Worm (Caenorhabditis elegans) whole organism, dauer: ENCODE measurements around the gene F58E6.5.

ENCODE experiments used
- unc-62 ChIP-seq: sonication (generic microtip); optimal IDR thresholded peaks from 2 replicates; lab custom pipeline; 2017; ENCODE audit warnings: missing biosample characterization, missing genetic modification reagents, missing genetic modification characterization

Gene F58E6.5

ce11 chrV:9771970-9772369 is 17.6 kb upstream of the F58E6.5 start, which contains the start of gene F46B6.2:
Gene F46B6.2, plus strand, starts transcription at chrV:9772285.
- no peak for TF ChIP-seq unc-62 (GFP tag; lab: Kevin White, UChicago)

- no peak for TF ChIP-seq unc-62 (GFP tag; lab: Kevin White, UChicago)
Measured at ce11 chrV:9771311-9771710, 17.0 kb upstream of the F58E6.5 start.

ce11 chrV:9768828-9769778 is 14.7 kb upstream of the F58E6.5 start, which contains the start of gene unc-42:
Gene unc-42, minus strand, starts transcription at chrV:9769391.
- no peak for TF ChIP-seq unc-62 (GFP tag; lab: Kevin White, UChicago)

DNA sequence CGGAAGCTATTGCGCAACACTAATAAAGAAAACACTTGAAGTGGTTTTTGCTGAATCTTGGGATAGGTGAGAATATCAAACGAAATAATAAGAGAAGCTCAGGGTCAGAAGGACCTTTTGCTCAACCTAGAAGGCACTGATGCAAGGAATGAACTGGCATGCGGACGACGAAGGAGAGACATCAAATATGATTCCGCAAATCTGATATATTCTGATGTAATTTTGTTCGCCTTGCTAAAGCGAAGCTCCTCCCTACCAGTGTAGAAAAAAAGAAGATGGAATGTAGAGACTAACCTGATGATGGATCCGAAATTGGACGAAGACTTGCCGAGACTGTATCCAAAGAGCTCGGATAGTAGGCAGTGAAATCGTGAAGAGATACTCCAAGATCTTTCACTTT is 13.6 kb upstream of the F58E6.5 start:
- no peak for TF ChIP-seq unc-62 (GFP tag; lab: Kevin White, UChicago)

- no peak for TF ChIP-seq unc-62 (GFP tag; lab: Kevin White, UChicago)
Measured at ce11 chrV:9765622-9766021, 11.3 kb upstream of the F58E6.5 start.

DNA sequence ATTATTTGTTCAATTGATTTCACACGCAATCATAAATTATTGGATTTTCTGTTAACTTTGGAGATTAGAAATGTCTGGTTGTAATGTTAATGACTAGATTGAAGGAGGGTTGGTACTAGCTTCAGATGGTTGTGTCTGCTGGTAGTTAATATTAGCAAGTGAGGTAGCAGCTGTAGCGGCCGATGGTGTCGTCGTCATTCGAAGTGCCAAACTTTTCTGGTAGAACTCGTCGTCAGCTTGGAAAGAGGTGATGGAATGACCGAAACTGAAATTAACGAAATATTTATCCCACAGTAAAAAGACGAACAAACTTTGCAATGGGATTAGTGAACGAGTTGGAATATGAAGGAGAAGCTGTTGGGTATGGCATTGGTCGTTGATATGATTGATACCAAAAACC is 10.2 kb upstream of the F58E6.5 start:
- no peak for TF ChIP-seq unc-62 (GFP tag; lab: Kevin White, UChicago)

ce11 chrV:9763759-9764158 is 9.4 kb upstream of the F58E6.5 start:
- TF ChIP-seq unc-62 (GFP tag; lab: Kevin White, UChicago), result no peak

DNA sequence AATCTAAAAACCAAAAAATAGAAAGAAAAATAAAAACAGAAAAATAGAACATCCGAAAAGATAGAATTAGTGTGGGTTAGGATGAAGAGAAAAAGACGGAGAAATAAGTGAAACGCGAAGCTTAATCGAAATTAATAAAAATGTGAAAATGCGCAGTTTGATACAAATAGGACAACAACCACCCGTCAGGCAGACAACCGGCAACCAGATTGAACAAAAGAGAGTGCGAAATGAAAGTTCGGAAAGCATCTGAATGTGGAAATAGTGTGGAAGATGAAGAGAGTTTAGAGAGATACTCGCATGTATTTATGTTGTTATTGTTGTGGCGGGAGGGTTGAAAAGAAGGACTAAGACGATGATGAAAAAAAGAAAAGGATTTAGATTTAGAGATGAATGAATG is 4.1 kb upstream of the F58E6.5 start:
- no peak for TF ChIP-seq unc-62 (GFP tag; lab: Kevin White, UChicago)

ce11 chrV:9757884-9758283 is 3.5 kb upstream of the F58E6.5 start, which contains the start of gene F58E6.11:
Gene F58E6.11, minus strand, starts transcription at chrV:9757984.
- no peak for TF ChIP-seq unc-62 (GFP tag; lab: Kevin White, UChicago)

DNA sequence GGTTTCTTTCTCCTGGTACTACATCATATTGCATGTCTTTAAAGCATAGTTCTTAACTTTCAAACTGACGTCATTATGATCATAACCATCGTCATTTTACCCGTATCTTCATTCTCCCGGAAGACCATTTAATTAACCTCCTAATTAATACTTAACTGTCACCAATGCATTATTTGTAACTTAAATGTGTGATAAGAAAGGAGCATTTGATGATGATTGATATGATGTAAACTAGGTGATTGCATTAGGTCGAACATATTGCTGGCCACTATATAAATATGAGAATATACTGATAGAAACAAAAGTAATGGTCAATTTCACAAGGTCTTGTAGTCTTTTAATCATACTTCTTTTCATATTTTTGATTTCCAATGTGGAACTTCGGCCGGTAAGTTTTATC is 1.9 kb upstream of the F58E6.5 start, which contains the start of gene hrg-3:
hrg-3 (plus strand) TSS at position 227 of the 400 bp plus-strand sequence.
- TF ChIP-seq unc-62 (GFP tag; lab: Kevin White, UChicago), result no peak

DNA sequence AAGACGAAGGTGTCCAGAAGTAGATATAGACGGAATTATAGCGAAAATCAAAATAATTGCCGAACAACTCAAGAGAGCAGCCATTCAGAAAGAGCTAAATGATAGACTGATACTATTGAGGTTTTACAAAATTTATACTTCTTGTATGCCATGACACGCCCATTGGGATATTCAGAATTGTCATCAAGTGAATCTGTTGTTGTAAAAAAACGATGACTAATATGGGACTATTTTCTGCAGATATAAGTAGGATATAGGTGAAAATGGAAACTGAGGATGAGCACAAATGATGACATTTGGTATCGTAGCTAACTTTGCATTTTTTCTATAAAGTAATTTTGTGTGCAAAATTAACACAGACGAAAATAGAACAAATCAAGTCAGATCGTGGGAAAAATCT is 1.4 kb upstream of the F58E6.5 start, which contains the start of gene F58E6.8:
F58E6.8 (minus strand) TSS at position 101 of the 400 bp plus-strand sequence.
- no peak for TF ChIP-seq unc-62 (GFP tag; lab: Kevin White, UChicago)

DNA sequence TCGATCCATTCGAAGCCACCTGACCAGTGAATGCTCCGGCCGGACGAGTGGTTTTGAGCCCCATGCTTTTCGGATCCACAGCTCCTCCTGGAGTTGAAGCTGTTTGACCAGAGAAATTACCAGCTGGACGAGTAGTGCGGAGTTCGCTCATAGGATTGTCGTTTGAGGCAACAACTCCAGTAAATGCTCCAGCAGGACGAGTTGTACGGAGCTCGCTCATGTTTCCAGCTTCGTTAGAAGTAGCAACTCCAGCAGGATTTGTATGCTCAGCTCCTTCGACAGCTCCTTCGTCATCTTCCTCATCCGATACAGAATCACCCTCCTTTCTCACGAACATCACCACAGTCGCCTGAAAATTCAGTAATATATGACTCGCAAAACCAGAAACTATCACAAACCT is 805 bp downstream of the F58E6.5 start:
- no peak for TF ChIP-seq unc-62 (GFP tag; lab: Kevin White, UChicago)

DNA sequence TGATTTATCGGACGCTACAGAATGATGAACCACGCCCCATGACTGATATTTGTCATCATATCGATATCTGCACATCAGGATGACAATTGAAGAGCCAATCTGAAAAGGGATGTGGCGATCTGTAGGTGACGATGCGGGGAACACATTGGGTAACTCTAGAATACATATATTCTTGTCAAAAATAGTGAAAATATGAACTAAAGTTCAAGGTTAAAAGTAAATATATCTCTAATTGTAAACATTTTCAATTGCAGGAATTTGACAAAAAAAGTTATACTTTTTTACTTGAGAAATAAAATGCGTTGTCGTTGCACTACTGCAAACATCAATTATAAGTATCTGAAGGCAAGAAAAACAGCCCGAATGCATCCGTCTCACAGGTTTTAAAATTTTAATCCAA is 1.4 kb downstream of the F58E6.5 start, which contains the start of gene F58E6.6:
F58E6.6 (minus strand) TSS at position 101 of the 400 bp plus-strand sequence.
- no peak for TF ChIP-seq unc-62 (GFP tag; lab: Kevin White, UChicago)

- TF ChIP-seq unc-62 (GFP tag; lab: Kevin White, UChicago), result no peak
Measured at ce11 chrV:9750308-9750707, 4.1 kb downstream of the F58E6.5 start, which contains the start of gene F58E6.4. Gene F58E6.4, minus strand, starts transcription at chrV:9750408.

- no peak for TF ChIP-seq unc-62 (GFP tag; lab: Kevin White, UChicago)
Measured at ce11 chrV:9744934-9745333, 9.4 kb downstream of the F58E6.5 start, which contains the start of gene F58E6.13. Gene F58E6.13, plus strand, starts transcription at chrV:9745234.

ce11 chrV:9740858-9741257 is 13.5 kb downstream of the F58E6.5 start, which contains the start of gene sta-2:
Gene sta-2, plus strand, starts transcription at chrV:9741206.
- TF ChIP-seq unc-62 (GFP tag; lab: Kevin White, UChicago), result no peak
